Worm (Caenorhabditis elegans) whole organism, L4 larva: ENCODE results near the gene srg-45.

Source experiments
- D1046.2 ChIP-seq: fragments of 200-800 bp; sonication (Bioruptor generic); IDR thresholded peaks from 2 replicates; pipeline ENCODE4 v1.3.6; 2022; ENCODE audit warnings: missing genetic modification characterization, missing compliant biosample characterization
- F26F4.8 ChIP-seq: fragments of 200-800 bp; sonication (Bioruptor generic); conservative IDR thresholded peaks from 2 replicates; pipeline ENCODE4 v1.3.6; 2022; ENCODE audit warnings: missing genetic modification characterization, missing compliant biosample characterization
- F49E8.2 ChIP-seq: sonication (generic microtip); optimal IDR thresholded peaks from 2 replicates; lab custom pipeline; 2016; ENCODE audit warnings: missing compliant biosample characterization, mild to moderate bottlenecking, missing genetic modification characterization, borderline replicate concordance
- Y48G9A.11 ChIP-seq: fragments of 200-800 bp; sonication (Bioruptor generic); IDR thresholded peaks from 2 replicates; pipeline ENCODE4 v1.3.6; 2022; ENCODE audit warnings: missing genetic modification reagents, missing genetic modification characterization, missing compliant biosample characterization
- aha-1 ChIP-seq: fragments of 150-350 bp; peaks from one replicate; lab custom pipeline; 2014; ENCODE audit warnings: missing biosample characterization, missing genetic modification characterization
- ama-1 ChIP-seq: fragments of 150-350 bp; optimal IDR thresholded peaks from 2 replicates; lab custom pipeline; 2014; ENCODE audit warnings: inconsistent platforms, mixed read lengths
- ceh-62 ChIP-seq: sonication (generic microtip); optimal IDR thresholded peaks from 2 replicates; lab custom pipeline; 2017; ENCODE audit warnings: missing biosample characterization, missing genetic modification characterization
- ceh-82 ChIP-seq: sonication (generic microtip); optimal IDR thresholded peaks from 2 replicates; lab custom pipeline; 2017; ENCODE audit warnings: missing biosample characterization, missing genetic modification characterization
- ctbp-1 ChIP-seq: fragments of 200-800 bp; sonication (Bioruptor generic); IDR thresholded peaks from 2 replicates; pipeline ENCODE4 v1.3.6; 2022; ENCODE audit warnings: missing genetic modification reagents, missing genetic modification characterization, missing compliant biosample characterization
- daf-16 ChIP-seq, 3 experiments: sonication (generic microtip); optimal IDR thresholded peaks; 2 replicates each; lab custom pipeline; 2016 to 2017; ENCODE audit warnings: missing genetic modification characterization in 3 of 3, missing genetic modification reagents in 3 of 3, mild to moderate bottlenecking in 2 of 3, missing compliant biosample characterization in 2 of 3, missing biosample characterization in 1 of 3, moderate library complexity in 1 of 3
- daf-19 ChIP-seq: fragments of 200-800 bp; sonication (Bioruptor generic); conservative IDR thresholded peaks from 2 replicates; pipeline ENCODE4 v1.3.6; 2022; ENCODE audit warnings: missing genetic modification characterization, missing compliant biosample characterization
- dmd-6 ChIP-seq: fragments of 200-800 bp; sonication (Bioruptor generic); IDR thresholded peaks from 2 replicates; pipeline ENCODE4 v1.3.6; 2022; ENCODE audit warnings: missing genetic modification reagents, missing genetic modification characterization, missing compliant biosample characterization
- dmd-8 ChIP-seq: fragments of 200-800 bp; sonication (Bioruptor generic); IDR thresholded peaks from 2 replicates; pipeline ENCODE4 v1.3.6; 2022; ENCODE audit warnings: missing genetic modification characterization, missing compliant biosample characterization
- egl-27 ChIP-seq: sonication (generic microtip); optimal IDR thresholded peaks from 3 replicates; lab custom pipeline; 2017; ENCODE audit warnings: missing biosample characterization, missing genetic modification reagents, missing genetic modification characterization
- fkh-10 ChIP-seq: fragments of 150-350 bp; optimal IDR thresholded peaks from 2 replicates; lab custom pipeline; 2014; ENCODE audit warnings: missing biosample characterization, missing genetic modification reagents, missing genetic modification characterization
- gei-8 ChIP-seq: fragments of 200-800 bp; sonication (Bioruptor generic); optimal IDR thresholded peaks from 2 replicates; lab custom pipeline; 2018; ENCODE audit warnings: mild to moderate bottlenecking, missing genetic modification characterization, missing compliant biosample characterization
- hif-1 ChIP-seq, 2 experiments: sonication (generic microtip); optimal IDR thresholded peaks; 2 replicates each; lab custom pipeline; 2016 to 2017; ENCODE audit warnings: missing compliant biosample characterization in 2 of 2, missing genetic modification characterization in 2 of 2, missing genetic modification reagents in 2 of 2, missing genotype in 2 of 2, mild to moderate bottlenecking in 1 of 2
- hlh-30 ChIP-seq: sonication (generic microtip); optimal IDR thresholded peaks from 2 replicates; lab custom pipeline; 2017; ENCODE audit warnings: antibody characterized with exemption, mild to moderate bottlenecking, missing genetic modification characterization, missing compliant biosample characterization; ENCODE audit not compliant: insufficient read depth
- lin-13 ChIP-seq: fragments of 150-350 bp; optimal IDR thresholded peaks from 2 replicates; lab custom pipeline; 2014; ENCODE audit warnings: missing biosample characterization, missing genetic modification reagents, missing genetic modification characterization
- lin-15B ChIP-seq: fragments of 150-350 bp; sonication (generic microtip); optimal IDR thresholded peaks from 3 replicates; lab custom pipeline; 2014; ENCODE audit warnings: missing biosample characterization, missing genetic modification characterization
- lin-29 ChIP-seq: fragments of 200-800 bp; sonication (Bioruptor generic); IDR thresholded peaks from 2 replicates; pipeline ENCODE4 v1.3.6; 2022; ENCODE audit warnings: missing genetic modification reagents, missing genetic modification characterization, missing compliant biosample characterization
- lin-38 ChIP-seq: fragments of 200-800 bp; sonication (Bioruptor generic); IDR thresholded peaks from 2 replicates; pipeline ENCODE4 v1.3.6; 2022; ENCODE audit warnings: missing genetic modification reagents, missing genetic modification characterization, missing compliant biosample characterization
- lsy-2 ChIP-seq, 2 experiments: fragments of 150-350 bp in 1 of 2; sonication (generic microtip) in 1 of 2; optimal IDR thresholded peaks; 2 replicates each; lab custom pipeline; 2014 to 2017; ENCODE audit warnings: missing biosample characterization in 2 of 2, missing genetic modification characterization in 2 of 2
- mdl-1 ChIP-seq, 2 experiments: fragments of 150-350 bp in 1 of 2; sonication (generic microtip) in 1 of 2; optimal IDR thresholded peaks; 2 replicates each; lab custom pipeline; 2014 to 2017; ENCODE audit warnings: missing biosample characterization in 2 of 2, missing genetic modification characterization in 2 of 2
- mdt-29 ChIP-seq: fragments of 200-800 bp; sonication (Bioruptor generic); IDR thresholded peaks from 2 replicates; pipeline ENCODE4 v1.3.6; 2022; ENCODE audit warnings: missing genetic modification reagents, missing genetic modification characterization, missing compliant biosample characterization
- mep-1 ChIP-seq: fragments of 150-350 bp; sonication (generic microtip); optimal IDR thresholded peaks from 3 replicates; lab custom pipeline; 2014; ENCODE audit warnings: missing biosample characterization, missing genetic modification characterization
- mes-2 ChIP-seq: sonication (generic microtip); optimal IDR thresholded peaks from 2 replicates; lab custom pipeline; 2016; ENCODE audit warnings: missing genotype, mild to moderate bottlenecking, missing genetic modification characterization, missing compliant biosample characterization; ENCODE audit not compliant: poor library complexity, severe bottlenecking
- mxl-2 ChIP-seq: fragments of 200-800 bp; sonication (Bioruptor generic); conservative IDR thresholded peaks from 2 replicates; pipeline ENCODE4 v1.3.6; 2022; ENCODE audit warnings: missing genetic modification reagents, missing genetic modification characterization, missing compliant biosample characterization
- mxl-3 ChIP-seq: fragments of 200-800 bp; sonication (Bioruptor generic); optimal IDR thresholded peaks from 2 replicates; lab custom pipeline; 2018; ENCODE audit warnings: mild to moderate bottlenecking, missing genetic modification characterization, missing compliant biosample characterization
- nhr-102 ChIP-seq: sonication (generic microtip); optimal IDR thresholded peaks from 2 replicates; lab custom pipeline; 2016; ENCODE audit warnings: mild to moderate bottlenecking, missing genetic modification characterization, moderate library complexity, missing compliant biosample characterization
- nhr-41 ChIP-seq: fragments of 200-800 bp; sonication (Bioruptor generic); IDR thresholded peaks from 2 replicates; pipeline ENCODE4 v1.3.6; 2022; ENCODE audit warnings: missing genetic modification reagents, missing genetic modification characterization, missing compliant biosample characterization
- nhr-6 ChIP-seq: fragments of 150-350 bp; optimal IDR thresholded peaks from 2 replicates; lab custom pipeline; 2014; ENCODE audit warnings: missing biosample characterization, missing genetic modification characterization
- nhr-77 ChIP-seq: fragments of 150-350 bp; optimal IDR thresholded peaks from 2 replicates; lab custom pipeline; 2014; ENCODE audit warnings: missing biosample characterization, missing genetic modification characterization
- pha-4 ChIP-seq, 2 experiments: fragments of 150-350 bp in 1 of 2; fragments of 200-800 bp in 1 of 2; sonication (Bioruptor generic) in 1 of 2; IDR thresholded peaks in 1 of 2; optimal IDR thresholded peaks in 1 of 2; 2 replicates each; pipeline versions ENCODE4 v1.3.6 to Lab custom; 2014 to 2022; ENCODE audit warnings: missing genetic modification characterization in 2 of 2, missing genetic modification reagents in 2 of 2, missing biosample characterization in 1 of 2, missing compliant biosample characterization in 1 of 2
- php-3 ChIP-seq: fragments of 200-800 bp; sonication (Bioruptor generic); IDR thresholded peaks from 2 replicates; pipeline ENCODE4 v1.3.6; 2022; ENCODE audit warnings: missing genetic modification reagents, missing genetic modification characterization, missing compliant biosample characterization
- pqm-1 ChIP-seq: sonication (generic microtip); optimal IDR thresholded peaks from 2 replicates; lab custom pipeline; 2017; ENCODE audit warnings: missing biosample characterization, missing genetic modification characterization
- saeg-2 ChIP-seq: fragments of 200-800 bp; sonication (Bioruptor generic); IDR thresholded peaks from 2 replicates; pipeline ENCODE4 v1.3.6; 2022; ENCODE audit warnings: missing genetic modification reagents, missing genetic modification characterization, missing compliant biosample characterization
- skn-1 ChIP-seq: fragments of 150-350 bp; optimal IDR thresholded peaks from 2 replicates; lab custom pipeline; 2014; ENCODE audit warnings: missing biosample characterization, missing genetic modification characterization
- snpc-4 ChIP-seq: fragments of 150-350 bp; optimal IDR thresholded peaks from 2 replicates; lab custom pipeline; 2014; ENCODE audit warnings: missing biosample characterization, missing genetic modification characterization
- spr-1 ChIP-seq: sonication (generic microtip); optimal IDR thresholded peaks from 2 replicates; lab custom pipeline; 2016; ENCODE audit warnings: mild to moderate bottlenecking, missing genetic modification characterization, missing compliant biosample characterization
- tag-97 ChIP-seq: fragments of 200-800 bp; sonication (Bioruptor generic); IDR thresholded peaks from 2 replicates; pipeline ENCODE4 v1.3.6; 2022; ENCODE audit warnings: missing genetic modification characterization, missing compliant biosample characterization
- unc-39 ChIP-seq: sonication (generic microtip); optimal IDR thresholded peaks from 2 replicates; lab custom pipeline; 2017; ENCODE audit warnings: missing biosample characterization, missing genetic modification characterization
- unc-62 ChIP-seq, 3 experiments: fragments of 150-350 bp in 1 of 3; sonication (generic microtip); optimal IDR thresholded peaks in 2 of 3; peaks in 1 of 3; 1 replicate in 1 of 3; 2 replicates in 2 of 3; lab custom pipeline; 2014 to 2017; ENCODE audit warnings: missing biosample characterization in 3 of 3, missing genetic modification characterization in 3 of 3, missing genetic modification reagents in 3 of 3, missing genotype in 1 of 3

Gene srg-45

DNA sequence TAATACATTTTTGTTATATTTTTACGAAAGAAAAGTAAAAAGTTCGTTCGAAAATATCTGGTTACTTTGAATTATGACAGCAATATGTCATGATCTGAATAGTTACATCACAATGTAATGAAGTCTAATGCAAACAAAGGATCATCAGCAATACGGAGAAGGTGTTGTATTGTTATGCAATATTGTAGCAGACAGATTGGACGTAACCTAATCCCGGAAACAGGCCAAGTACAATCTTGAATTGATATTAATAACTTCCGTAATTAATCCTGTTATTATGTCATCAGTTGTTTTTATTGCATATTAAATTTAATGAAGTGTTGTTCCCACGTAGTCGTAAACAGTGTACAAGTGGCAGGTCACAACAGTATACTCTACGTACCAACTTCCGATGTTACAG is 25.8 kb upstream of the srg-45 start:
- no peak for TF ChIP-seq nhr-77 (tag; lab: Kevin White, UChicago)
- peak in 1 of 2 experiments; percentile 34 for TF ChIP-seq unc-62 (GFP tag; optimal IDR thresholded peaks at IDR 0.05 in 1 of 2; lab: Kevin White, UChicago)
- no peak for TF ChIP-seq unc-62 (tag; optimal IDR thresholded peaks at IDR 0.05; lab: Kevin White, UChicago)

DNA sequence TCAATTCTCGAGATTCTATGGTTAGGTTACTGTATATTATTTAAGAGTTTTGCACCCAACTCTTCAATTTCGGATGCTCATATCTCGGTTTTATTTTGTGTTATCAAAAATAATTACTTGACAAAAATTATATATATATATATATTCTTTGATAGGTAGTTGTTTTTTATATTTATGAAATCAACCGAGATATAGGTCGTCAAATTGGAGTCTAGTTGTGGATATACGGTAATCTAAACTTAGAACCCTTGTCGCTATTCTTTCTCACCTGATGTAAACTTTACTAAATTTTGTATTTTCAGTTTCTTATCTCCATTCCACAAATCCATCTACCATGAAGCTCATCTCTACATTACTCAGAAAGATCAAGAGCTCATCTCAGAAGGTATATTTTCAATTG is 24.1 kb upstream of the srg-45 start, which contains the start of gene F55C5.10:
F55C5.10 (plus strand) TSS at position 301 of the 400 bp plus-strand sequence.
- TF ChIP-seq spr-1 (no peak), hif-1 (tag; optimal IDR thresholded peaks at IDR 0.05; lab: Kevin White, UChicago) (no peak), ctbp-1 (GFP tag; lab: Robert Waterston, UW) (no peak), mdl-1 (tag; optimal IDR thresholded peaks at IDR 0.05; lab: Kevin White, UChicago) (no peak), unc-62 (GFP tag; optimal IDR thresholded peaks at IDR 0.05 in 1 of 2; lab: Kevin White, UChicago) (peak in 1 of 2 experiments; percentile 27), unc-62 (tag; optimal IDR thresholded peaks at IDR 0.05; lab: Kevin White, UChicago) (no peak)

DNA sequence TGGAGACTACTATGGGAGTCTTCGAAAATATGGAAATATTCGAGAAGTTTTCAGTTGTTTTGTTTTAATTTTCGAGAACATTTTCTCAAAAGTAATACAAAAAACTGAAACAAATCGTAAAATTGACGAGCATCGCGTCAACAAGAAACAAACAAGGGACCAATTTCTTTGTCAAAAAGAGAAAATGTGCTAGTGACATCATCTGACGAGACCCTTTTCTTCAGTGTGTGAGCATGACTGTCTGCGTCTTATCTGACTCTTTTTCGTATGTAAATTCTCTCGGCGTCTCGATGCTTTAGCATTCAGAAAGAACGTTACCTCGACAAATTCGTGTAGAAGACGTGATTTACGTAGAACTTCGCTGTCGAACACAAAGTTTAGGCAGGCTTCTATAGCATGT is 19.6 kb upstream of the srg-45 start:
- TF ChIP-seq pha-4 (GFP tag; IDR thresholded peaks at IDR 0.05; lab: Robert Waterston, UW) (no peak), pha-4 (tag; optimal IDR thresholded peaks at IDR 0.05; lab: Kevin White, UChicago) (no peak), mep-1 (peak; percentile 0), lsy-2 (tag; optimal IDR thresholded peaks at IDR 0.05; lab: Kevin White, UChicago) (peak in 1 of 2 experiments; percentile 24), unc-62 (GFP tag; optimal IDR thresholded peaks at IDR 0.05 in 1 of 2; lab: Kevin White, UChicago) (peak in 1 of 2 experiments; percentile 77), unc-62 (tag; optimal IDR thresholded peaks at IDR 0.05; lab: Kevin White, UChicago) (no peak), mes-2 (tag; lab: Kevin White, UChicago) (no peak), hlh-30 (tag; lab: Kevin White, UChicago) (peak; percentile 29), fkh-10 (GFP tag; lab: Kevin White, UChicago) (peak; percentile 12), mxl-3 (GFP tag; lab: Kevin White, UChicago) (no peak), mdt-29 (GFP tag; lab: Robert Waterston, UW) (no peak), F49E8.2 (tag; lab: Kevin White, UChicago) (no peak)

DNA sequence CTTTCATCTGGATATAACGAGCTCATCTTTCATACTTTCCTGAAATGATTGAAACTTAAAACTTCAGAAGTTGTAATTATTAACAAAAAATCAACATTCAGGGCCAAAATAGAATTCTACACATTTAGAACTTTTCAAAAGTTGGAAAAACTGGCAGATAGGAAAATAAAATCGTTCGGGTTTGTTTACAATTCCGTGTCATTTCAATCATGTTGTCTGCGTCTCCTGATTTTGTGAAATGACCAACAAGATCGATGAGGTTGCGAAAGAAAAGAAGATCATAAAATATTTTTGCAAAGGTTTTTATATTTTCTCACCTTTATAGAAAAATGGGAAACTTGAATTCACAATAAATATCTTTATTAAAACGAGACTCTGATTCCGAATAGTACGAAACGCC is 18.7 kb upstream of the srg-45 start, which contains the start of gene rskd-1:
rskd-1 (minus strand) TSS at position 39 of the 400 bp plus-strand sequence.
- no peak for TF ChIP-seq pqm-1
- no peak for TF ChIP-seq lin-13 (GFP tag; lab: Kevin White, UChicago)
- TF ChIP-seq aha-1 (tag; lab: Kevin White, UChicago): no peak
- no peak for TF ChIP-seq egl-27 (tag; lab: Kevin White, UChicago)
- TF ChIP-seq D1046.2 (GFP tag; lab: Robert Waterston, UW): no peak
- TF ChIP-seq lin-38 (GFP tag; lab: Robert Waterston, UW): peak; percentile 9; the same call in 1 of the 2 replicates
- TF ChIP-seq nhr-41 (GFP tag; lab: Robert Waterston, UW): no peak
- no peak for TF ChIP-seq daf-19 (GFP tag; lab: Robert Waterston, UW)
- no peak for TF ChIP-seq tag-97
- TF ChIP-seq ceh-62 (tag; lab: Kevin White, UChicago): no peak
- no peak for TF ChIP-seq lin-15B (tag; lab: Kevin White, UChicago)
- TF ChIP-seq dmd-6 (GFP tag; lab: Robert Waterston, UW): no peak
- no peak for TF ChIP-seq skn-1
- TF ChIP-seq Y48G9A.11 (GFP tag; lab: Robert Waterston, UW): no peak
- TF ChIP-seq ceh-82 (tag; lab: Kevin White, UChicago): no peak
- no peak for TF ChIP-seq gei-8 (GFP tag; lab: Kevin White, UChicago)
- no peak for TF ChIP-seq snpc-4 (tag; lab: Kevin White, UChicago)
- TF ChIP-seq mxl-3 (GFP tag; lab: Kevin White, UChicago): no peak
- no peak for TF ChIP-seq ama-1 (lab: Kevin White, UChicago)
- TF ChIP-seq nhr-102 (tag; lab: Kevin White, UChicago): no peak
- no peak for TF ChIP-seq unc-39 (tag; lab: Kevin White, UChicago)
- TF ChIP-seq mxl-2 (GFP tag; lab: Robert Waterston, UW): no peak
- no peak for TF ChIP-seq php-3 (GFP tag; lab: Robert Waterston, UW)
- TF ChIP-seq saeg-2 (GFP tag; lab: Robert Waterston, UW): no peak
- TF ChIP-seq dmd-8: no peak
- peak; percentile 38 for TF ChIP-seq hlh-30 (tag; lab: Kevin White, UChicago)
- TF ChIP-seq daf-16 (GFP tag; optimal IDR thresholded peaks at IDR 0.05; lab: Kevin White, UChicago): peak in 1 of 2 experiments; percentile 10
- TF ChIP-seq daf-16 (tag; optimal IDR thresholded peaks at IDR 0.05; lab: Kevin White, UChicago): peak; percentile 73
- no peak for TF ChIP-seq F26F4.8 (GFP tag; lab: Robert Waterston, UW)
- peak; percentile 76 for TF ChIP-seq nhr-6 (tag; lab: Kevin White, UChicago)
- TF ChIP-seq lin-29 (GFP tag; lab: Robert Waterston, UW): no peak
- TF ChIP-seq nhr-77 (tag; lab: Kevin White, UChicago): no peak
